Worm (Caenorhabditis elegans) whole organism, L4 larva: ENCODE data around the gene npr-31.

Source experiments
- D1046.2 ChIP-seq: fragments of 200-800 bp; sonication (Bioruptor generic); IDR thresholded peaks from 2 replicates; pipeline ENCODE4 v1.3.6; 2022; ENCODE audit warnings: missing genetic modification characterization, missing compliant biosample characterization
- F44E2.7 ChIP-seq: fragments of 200-800 bp; sonication (Bioruptor generic); IDR thresholded peaks from 2 replicates; pipeline ENCODE4 v2.1.2; 2022; ENCODE audit warnings: missing genetic modification characterization, missing compliant biosample characterization
- R02D3.7 ChIP-seq: fragments of 150-350 bp; sonication (generic microtip); optimal IDR thresholded peaks from 3 replicates; lab custom pipeline; 2014; ENCODE audit warnings: missing biosample characterization, missing genetic modification characterization
- T20F7.1 ChIP-seq: fragments of 200-800 bp; sonication (Bioruptor generic); optimal IDR thresholded peaks from 2 replicates; lab custom pipeline; 2018; ENCODE audit warnings: mild to moderate bottlenecking, missing genetic modification characterization, missing compliant biosample characterization
- Y105C5A.15 ChIP-seq: fragments of 200-800 bp; sonication (Bioruptor generic); IDR thresholded peaks from 2 replicates; pipeline ENCODE4 v1.3.6; 2022; ENCODE audit warnings: missing genetic modification characterization, missing compliant biosample characterization
- ama-1 ChIP-seq: fragments of 150-350 bp; optimal IDR thresholded peaks from 2 replicates; lab custom pipeline; 2014; ENCODE audit warnings: inconsistent platforms, mixed read lengths
- arid-1 ChIP-seq: fragments of 200-800 bp; sonication (Bioruptor generic); conservative IDR thresholded peaks from 2 replicates; pipeline ENCODE4 v1.3.6; 2022; ENCODE audit warnings: missing genetic modification reagents, missing genetic modification characterization, missing compliant biosample characterization
- ceh-32 ChIP-seq: sonication (generic microtip); optimal IDR thresholded peaks from 2 replicates; lab custom pipeline; 2016; ENCODE audit warnings: mild to moderate bottlenecking, missing genetic modification characterization, missing compliant biosample characterization; ENCODE audit not compliant: poor library complexity
- ceh-44 ChIP-seq: fragments of 200-800 bp; sonication (Bioruptor generic); IDR thresholded peaks from 2 replicates; pipeline ENCODE4 v1.3.6; 2022; ENCODE audit warnings: missing genetic modification reagents, missing genetic modification characterization, missing compliant biosample characterization
- daf-16 ChIP-seq, 3 experiments: sonication (generic microtip); optimal IDR thresholded peaks; 2 replicates each; lab custom pipeline; 2016 to 2017; ENCODE audit warnings: missing genetic modification characterization in 3 of 3, missing genetic modification reagents in 3 of 3, mild to moderate bottlenecking in 2 of 3, missing compliant biosample characterization in 2 of 3, missing biosample characterization in 1 of 3, moderate library complexity in 1 of 3
- egl-43 ChIP-seq: fragments of 200-800 bp; sonication (Bioruptor generic); IDR thresholded peaks from 2 replicates; pipeline ENCODE4 v1.3.6; 2022; ENCODE audit warnings: missing genetic modification reagents, missing genetic modification characterization, missing compliant biosample characterization
- lin-1 ChIP-seq: fragments of 200-800 bp; sonication (Bioruptor generic); IDR thresholded peaks from 2 replicates; pipeline ENCODE4 v1.3.6; 2022; ENCODE audit warnings: missing genetic modification reagents, missing genetic modification characterization, missing compliant biosample characterization
- lin-38 ChIP-seq: fragments of 200-800 bp; sonication (Bioruptor generic); IDR thresholded peaks from 2 replicates; pipeline ENCODE4 v1.3.6; 2022; ENCODE audit warnings: missing genetic modification reagents, missing genetic modification characterization, missing compliant biosample characterization
- lsy-2 ChIP-seq, 2 experiments: fragments of 150-350 bp in 1 of 2; sonication (generic microtip) in 1 of 2; optimal IDR thresholded peaks; 2 replicates each; lab custom pipeline; 2014 to 2017; ENCODE audit warnings: missing biosample characterization in 2 of 2, missing genetic modification characterization in 2 of 2
- mep-1 ChIP-seq: fragments of 150-350 bp; sonication (generic microtip); optimal IDR thresholded peaks from 3 replicates; lab custom pipeline; 2014; ENCODE audit warnings: missing biosample characterization, missing genetic modification characterization
- nhr-28 ChIP-seq: fragments of 150-350 bp; optimal IDR thresholded peaks from 2 replicates; lab custom pipeline; 2014; ENCODE audit warnings: missing biosample characterization, missing genetic modification characterization
- nhr-42 ChIP-seq: fragments of 200-800 bp; sonication (Bioruptor generic); IDR thresholded peaks from 2 replicates; pipeline ENCODE4 v1.3.6; 2022; ENCODE audit warnings: missing genetic modification characterization, missing compliant biosample characterization
- pha-4 ChIP-seq, 2 experiments: fragments of 150-350 bp in 1 of 2; fragments of 200-800 bp in 1 of 2; sonication (Bioruptor generic) in 1 of 2; IDR thresholded peaks in 1 of 2; optimal IDR thresholded peaks in 1 of 2; 2 replicates each; pipeline versions ENCODE4 v1.3.6 to Lab custom; 2014 to 2022; ENCODE audit warnings: missing genetic modification characterization in 2 of 2, missing genetic modification reagents in 2 of 2, missing biosample characterization in 1 of 2, missing compliant biosample characterization in 1 of 2
- php-3 ChIP-seq: fragments of 200-800 bp; sonication (Bioruptor generic); IDR thresholded peaks from 2 replicates; pipeline ENCODE4 v1.3.6; 2022; ENCODE audit warnings: missing genetic modification reagents, missing genetic modification characterization, missing compliant biosample characterization
- pqm-1 ChIP-seq: sonication (generic microtip); optimal IDR thresholded peaks from 2 replicates; lab custom pipeline; 2017; ENCODE audit warnings: missing biosample characterization, missing genetic modification characterization
- skn-1 ChIP-seq: fragments of 150-350 bp; optimal IDR thresholded peaks from 2 replicates; lab custom pipeline; 2014; ENCODE audit warnings: missing biosample characterization, missing genetic modification characterization
- snpc-1.2 ChIP-seq: fragments of 200-800 bp; sonication (Bioruptor generic); IDR thresholded peaks from 2 replicates; pipeline ENCODE4 v1.3.6; 2022; ENCODE audit warnings: missing genetic modification reagents, missing genetic modification characterization, missing compliant biosample characterization
- spr-1 ChIP-seq: sonication (generic microtip); optimal IDR thresholded peaks from 2 replicates; lab custom pipeline; 2016; ENCODE audit warnings: mild to moderate bottlenecking, missing genetic modification characterization, missing compliant biosample characterization
- unc-130 ChIP-seq: sonication (generic microtip); optimal IDR thresholded peaks from 2 replicates; lab custom pipeline; 2016; ENCODE audit warnings: missing genetic modification reagents, missing genetic modification characterization, missing compliant biosample characterization
- unc-62 ChIP-seq, 3 experiments: fragments of 150-350 bp in 1 of 3; sonication (generic microtip); optimal IDR thresholded peaks in 2 of 3; peaks in 1 of 3; 1 replicate in 1 of 3; 2 replicates in 2 of 3; lab custom pipeline; 2014 to 2017; ENCODE audit warnings: missing biosample characterization in 3 of 3, missing genetic modification characterization in 3 of 3, missing genetic modification reagents in 3 of 3, missing genotype in 1 of 3

npr-31 gene

DNA sequence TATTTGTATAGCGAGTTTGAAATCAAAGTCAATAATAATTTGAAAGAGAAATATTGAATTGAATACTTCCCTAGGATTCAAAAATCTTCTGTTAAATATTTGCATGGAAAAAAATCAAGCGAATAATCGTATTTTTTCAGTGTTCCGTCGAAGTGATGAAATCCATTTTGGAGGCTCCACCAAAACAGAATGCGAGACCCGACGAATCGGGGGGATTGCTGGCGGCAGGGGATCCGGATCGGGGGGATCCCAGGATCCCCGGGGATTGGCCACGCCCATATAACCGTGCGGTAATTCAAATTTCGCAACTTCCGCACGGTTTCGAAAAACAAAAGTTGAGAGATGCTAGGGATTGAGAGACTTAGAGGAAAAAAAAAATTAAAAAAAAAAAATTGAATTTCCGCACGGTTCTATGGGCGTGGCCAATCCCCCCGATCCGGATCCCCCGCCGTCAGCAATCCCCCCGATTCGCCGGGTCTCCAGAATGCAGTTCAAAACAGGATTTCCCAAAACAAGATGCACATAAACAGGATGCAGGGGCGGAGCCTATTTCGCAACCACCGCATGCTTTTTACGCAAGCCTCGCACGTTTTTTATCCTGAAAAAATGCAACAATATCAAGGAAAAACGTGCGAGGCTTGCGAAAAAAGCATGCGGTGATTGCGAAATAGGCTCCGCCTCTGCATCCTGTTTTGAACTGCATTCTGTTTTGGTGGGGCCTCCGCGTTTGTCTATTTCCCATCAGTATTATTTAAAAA lies 21.6 kb upstream of the npr-31 start, which contains the start of gene F10E7.11 (continued):
- TF ChIP-seq F44E2.7 (GFP tag; lab: Robert Waterston, UW) (no peak), lin-1 (GFP tag; lab: Robert Waterston, UW) (no peak), ama-1 (lab: Kevin White, UChicago) (no peak), T20F7.1 (no peak), mep-1 (tag; lab: Kevin White, UChicago) (no peak)

DNA sequence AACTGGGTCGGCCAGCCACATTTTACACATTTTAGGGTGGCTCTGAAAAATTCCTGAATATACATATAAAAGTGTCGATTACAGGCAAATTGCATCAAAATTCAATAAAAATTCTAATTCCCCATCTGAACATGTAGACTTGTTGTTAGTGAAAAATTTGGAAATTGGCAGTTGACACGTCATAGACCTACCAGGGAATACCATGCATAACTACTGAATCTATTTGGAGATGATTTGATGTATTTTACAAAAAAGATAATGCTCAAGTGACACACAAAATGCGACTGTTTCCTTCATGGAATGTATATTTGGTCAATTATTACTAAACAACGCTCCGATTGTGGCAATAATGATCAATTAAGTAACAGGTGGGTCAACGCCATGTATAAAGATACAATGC lies 17.9 kb upstream of the npr-31 start, which contains the start of gene F10E7.1:
Gene F10E7.1, plus strand, starts transcription at position 301 of the 400 bp plus-strand sequence.
- TF ChIP-seq ceh-32 (tag; lab: Kevin White, UChicago) (no peak), pha-4 (GFP tag; IDR thresholded peaks at IDR 0.05; lab: Robert Waterston, UW) (no peak), pha-4 (tag; optimal IDR thresholded peaks at IDR 0.05; lab: Kevin White, UChicago) (no peak), unc-62 (GFP tag; optimal IDR thresholded peaks at IDR 0.05 in 1 of 2; lab: Kevin White, UChicago) (peak in 1 of 2 experiments; percentile 49), unc-62 (tag; optimal IDR thresholded peaks at IDR 0.05; lab: Kevin White, UChicago) (no peak), nhr-42 (GFP tag; lab: Robert Waterston, UW) (no peak)

ce11 chrII:7131871-7132693 lies 12.3 kb upstream of the npr-31 start, which contains the start of the genes T07F8.4 and gld-3:
Gene T07F8.4, minus strand, starts transcription at chrII:7132032.
Gene gld-3, plus strand, starts transcription at chrII:7132643.
- peak in 1 of 2 experiments; percentile 55 for TF ChIP-seq unc-62 (GFP tag; optimal IDR thresholded peaks at IDR 0.05 in 1 of 2; lab: Kevin White, UChicago)
- no peak for TF ChIP-seq unc-62 (tag; optimal IDR thresholded peaks at IDR 0.05; lab: Kevin White, UChicago)
- TF ChIP-seq R02D3.7: no peak
- TF ChIP-seq unc-130 (GFP tag; lab: Kevin White, UChicago): peak; percentile 23
- TF ChIP-seq lin-38: peak; percentile 43
- TF ChIP-seq lsy-2 (tag; optimal IDR thresholded peaks at IDR 0.05; lab: Kevin White, UChicago): peak in 1 of 2 experiments; percentile 96
- TF ChIP-seq daf-16 (GFP tag; optimal IDR thresholded peaks at IDR 0.05; lab: Kevin White, UChicago): no peak
- TF ChIP-seq daf-16 (tag; optimal IDR thresholded peaks at IDR 0.05; lab: Kevin White, UChicago): peak; percentile 74

DNA sequence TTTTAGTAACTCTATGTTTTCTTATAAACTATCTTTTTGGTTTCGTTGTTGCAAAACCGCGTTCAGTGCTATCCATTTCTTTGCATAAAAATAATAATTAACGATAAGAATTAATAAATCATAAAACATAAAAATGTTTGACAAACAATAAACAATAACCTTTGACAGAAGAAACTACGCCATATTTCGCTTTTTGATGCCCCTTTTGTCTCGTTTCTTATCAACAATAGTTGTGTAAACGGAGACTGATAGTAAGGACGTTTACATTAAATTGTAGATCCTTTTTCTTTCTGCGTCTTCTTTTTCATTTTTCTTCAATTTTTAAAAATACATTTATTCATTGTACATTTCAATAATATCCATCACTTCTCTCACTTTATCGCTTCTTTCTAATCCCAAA lies 5.3 kb upstream of the npr-31 start:
- TF ChIP-seq snpc-1.2 (GFP tag; lab: Robert Waterston, UW) (no peak), Y105C5A.15 (no peak), php-3 (GFP tag; lab: Robert Waterston, UW) (peak; percentile 65), daf-16 (GFP tag; optimal IDR thresholded peaks at IDR 0.05; lab: Kevin White, UChicago) (no peak), daf-16 (tag; optimal IDR thresholded peaks at IDR 0.05; lab: Kevin White, UChicago) (peak; percentile 92), unc-62 (GFP tag; optimal IDR thresholded peaks at IDR 0.05 in 1 of 2; lab: Kevin White, UChicago) (peak in 1 of 2 experiments; percentile 53), unc-62 (tag; optimal IDR thresholded peaks at IDR 0.05; lab: Kevin White, UChicago) (no peak), pqm-1 (tag; lab: Kevin White, UChicago) (peak; percentile 86), nhr-28 (tag; lab: Kevin White, UChicago) (peak; percentile 60), lin-1 (GFP tag; lab: Robert Waterston, UW) (no peak)

- TF ChIP-seq mep-1 (tag; lab: Kevin White, UChicago) (no peak), nhr-28 (tag; lab: Kevin White, UChicago) (no peak), ceh-44 (no peak), D1046.2 (no peak), snpc-1.2 (GFP tag; lab: Robert Waterston, UW) (no peak), pqm-1 (tag; lab: Kevin White, UChicago) (no peak), spr-1 (tag; lab: Kevin White, UChicago) (no peak), nhr-42 (GFP tag; lab: Robert Waterston, UW) (no peak), skn-1 (tag; lab: Kevin White, UChicago) (no peak), arid-1 (GFP tag; lab: Robert Waterston, UW) (no peak), egl-43 (GFP tag; lab: Robert Waterston, UW) (no peak)
These were observed 1.8 kb downstream of the npr-31 start for ce11 chrII:7146240-7146639.
